Fruit fly (Drosophila melanogaster) whole organism, embryonic: Measurements from ENCODE around the gene CG7551.

ENCODE experiments used
- CG14050 ChIP-seq: fragments of 200-800 bp; sonication (Bioruptor generic); IDR thresholded peaks from 3 replicates; pipeline ENCODE4 v1.3.6; 2022; ENCODE audit warnings: missing biosample characterization, missing genetic modification characterization
- CG3847 ChIP-seq: fragments of 200-800 bp; sonication (Bioruptor generic); IDR thresholded peaks from 2 replicates; pipeline ENCODE4 v1.3.6; 2022; ENCODE audit warnings: missing biosample characterization, missing genetic modification characterization
- NFAT ChIP-seq: fragments of 200-800 bp; sonication (Bioruptor generic); IDR thresholded peaks from 2 replicates; pipeline ENCODE4 v1.3.6; 2022; ENCODE audit warnings: missing biosample characterization, missing genetic modification characterization
- Sry-β ChIP-seq: fragments of 200-800 bp; sonication (Bioruptor generic); optimal IDR thresholded peaks from 2 replicates; lab custom pipeline; 2018; ENCODE audit warnings: missing biosample characterization, mild to moderate bottlenecking, missing genetic modification characterization, moderate library complexity
- ab ChIP-seq: fragments of 200-800 bp; sonication (Bioruptor generic); optimal IDR thresholded peaks from 2 replicates; lab custom pipeline; 2016; ENCODE audit warnings: missing biosample characterization, missing genetic modification characterization
- gsb ChIP-seq: fragments of 200-800 bp; sonication (Bioruptor generic); IDR thresholded peaks from 2 replicates; pipeline ENCODE4 v1.3.6; 2022; ENCODE audit warnings: missing biosample characterization, missing genetic modification characterization
- h ChIP-seq: fragments of >200 bp; optimal IDR thresholded peaks from 2 replicates; lab custom pipeline; 2017
- oc ChIP-seq: fragments of 200-800 bp; sonication (Bioruptor generic); optimal IDR thresholded peaks from 2 replicates; lab custom pipeline; 2018; ENCODE audit warnings: missing biosample characterization, mild to moderate bottlenecking, missing genetic modification characterization, moderate library complexity
- schlank ChIP-seq: fragments of 200-800 bp; sonication (Bioruptor generic); optimal IDR thresholded peaks from 2 replicates; lab custom pipeline; 2018; ENCODE audit warnings: missing biosample characterization, mild to moderate bottlenecking, missing genetic modification characterization
- sima ChIP-seq: fragments of 200-800 bp; sonication (Bioruptor generic); optimal IDR thresholded peaks from 2 replicates; lab custom pipeline; 2016; ENCODE audit warnings: missing biosample characterization, missing genetic modification characterization
- tap ChIP-seq: fragments of 200-800 bp; optimal IDR thresholded peaks from 3 replicates; lab custom pipeline; 2019; ENCODE audit warnings: missing biosample characterization, mild to moderate bottlenecking, missing genetic modification characterization, moderate library complexity

- TF ChIP-seq sima (GFP tag; lab: Kevin White, UChicago): no peak
- no peak for TF ChIP-seq schlank (tag; lab: Kevin White, UChicago)
- no peak for TF ChIP-seq h (lab: Kevin White, UChicago)
- TF ChIP-seq tap: no peak
- no peak for TF ChIP-seq ab (GFP tag; lab: Kevin White, UChicago)
- TF ChIP-seq NFAT (GFP tag; lab: Robert Waterston, UW): no peak
- no peak for TF ChIP-seq gsb (GFP tag; lab: Robert Waterston, UW)
- TF ChIP-seq oc (tag; lab: Kevin White, UChicago): no peak
- no peak for TF ChIP-seq CG3847 (GFP tag; lab: Robert Waterston, UW)
- no peak for TF ChIP-seq CG14050 (GFP tag; lab: Robert Waterston, UW)
- no peak for TF ChIP-seq Sry-β (GFP tag; lab: Kevin White, UChicago)
These were observed 16.4 kb downstream of the CG7551 start, which contains the start of gene Vha16-2 for dm6 chr3L:11474658-11475057.
